Fruit fly (Drosophila melanogaster) whole organism, prepupa: ENCODE data around the gene pall.

Experiments used
- CG10631 ChIP-seq: fragments of 200-800 bp; sonication (Bioruptor generic); optimal IDR thresholded peaks from 2 replicates; lab custom pipeline; 2016; ENCODE audit warnings: missing biosample characterization, missing genetic modification characterization
- CG10669 ChIP-seq: fragments of 200-800 bp; sonication (Bioruptor generic); optimal IDR thresholded peaks from 3 replicates; lab custom pipeline; 2018; ENCODE audit warnings: missing biosample characterization, mild to moderate bottlenecking, missing genetic modification characterization, moderate library complexity
- CG11762 ChIP-seq: fragments of 200-800 bp; sonication (Bioruptor generic); optimal IDR thresholded peaks from 3 replicates; lab custom pipeline; 2016; ENCODE audit warnings: missing biosample characterization, missing genetic modification characterization; ENCODE audit not compliant: insufficient read depth
- CG11902 ChIP-seq: fragments of 200-800 bp; sonication (Bioruptor generic); optimal IDR thresholded peaks from 3 replicates; lab custom pipeline; 2016; ENCODE audit warnings: missing biosample characterization, missing genetic modification characterization
- CG1621 ChIP-seq: fragments of 200-800 bp; sonication (Bioruptor generic); optimal IDR thresholded peaks from 3 replicates; lab custom pipeline; 2018; ENCODE audit warnings: missing biosample characterization, mild to moderate bottlenecking, missing genetic modification characterization
- CG16779 ChIP-seq: fragments of 200-800 bp; sonication (Bioruptor generic); optimal IDR thresholded peaks from 3 replicates; lab custom pipeline; 2017; ENCODE audit warnings: missing biosample characterization, mild to moderate bottlenecking, missing genetic modification characterization
- CG32006 ChIP-seq: fragments of 200-800 bp; sonication (Bioruptor generic); optimal IDR thresholded peaks from 3 replicates; lab custom pipeline; 2017; ENCODE audit warnings: missing biosample characterization, mild to moderate bottlenecking, missing genetic modification characterization
- CG6163 ChIP-seq: fragments of 200-800 bp; sonication (Bioruptor generic); IDR thresholded peaks from 3 replicates; pipeline ENCODE4 v1.3.6; 2022; ENCODE audit warnings: missing biosample characterization, missing genetic modification characterization
- CG6276 ChIP-seq: fragments of 200-800 bp; sonication (Bioruptor generic); optimal IDR thresholded peaks from 2 replicates; lab custom pipeline; 2017; ENCODE audit warnings: missing biosample characterization, mild to moderate bottlenecking, missing genetic modification characterization
- CG6808 ChIP-seq: fragments of 200-800 bp; sonication (Bioruptor generic); optimal IDR thresholded peaks from 3 replicates; lab custom pipeline; 2017; ENCODE audit warnings: missing biosample characterization, missing genetic modification characterization, mild to moderate bottlenecking, moderate library complexity, missing genetic modification reagents
- CG6854 ChIP-seq: fragments of 200-800 bp; sonication (Bioruptor generic); optimal IDR thresholded peaks from 2 replicates; lab custom pipeline; 2017; ENCODE audit warnings: missing biosample characterization, mild to moderate bottlenecking, missing genetic modification characterization
- CG7368 ChIP-seq: fragments of 200-800 bp; sonication (Bioruptor generic); optimal IDR thresholded peaks from 3 replicates; lab custom pipeline; 2016; ENCODE audit warnings: missing biosample characterization, missing genetic modification characterization
- CG8119 ChIP-seq: fragments of 200-800 bp; sonication (Bioruptor generic); IDR thresholded peaks from 3 replicates; pipeline ENCODE4 v1.3.6; 2022; ENCODE audit warnings: missing biosample characterization, missing genetic modification characterization
- CG8319 ChIP-seq: fragments of 200-800 bp; sonication (Bioruptor generic); optimal IDR thresholded peaks from 3 replicates; lab custom pipeline; 2016; ENCODE audit warnings: missing biosample characterization, missing genetic modification characterization
- Eip75B ChIP-seq: fragments of 200-800 bp; sonication (Bioruptor generic); optimal IDR thresholded peaks from 3 replicates; lab custom pipeline; 2016; ENCODE audit warnings: missing biosample characterization, missing genetic modification characterization
- Eip78C ChIP-seq: fragments of 200-800 bp; sonication (Bioruptor generic); peaks from one replicate; lab custom pipeline; 2016; ENCODE audit warnings: missing biosample characterization, missing genetic modification characterization
- Ets21C ChIP-seq: fragments of 200-800 bp; sonication (Bioruptor generic); optimal IDR thresholded peaks from 3 replicates; lab custom pipeline; 2016; ENCODE audit warnings: missing biosample characterization, missing genetic modification characterization
- Ets96B ChIP-seq: fragments of 200-800 bp; optimal IDR thresholded peaks from 2 replicates; lab custom pipeline; 2019; ENCODE audit warnings: missing biosample characterization, mild to moderate bottlenecking, missing genetic modification characterization, moderate library complexity
- Gug ChIP-seq: fragments of 200-800 bp; sonication (Bioruptor generic); IDR thresholded peaks from 2 replicates; pipeline ENCODE4 v1.3.6; 2022; ENCODE audit warnings: missing biosample characterization, missing genetic modification characterization
- Hr4 ChIP-seq: fragments of 200-800 bp; sonication (Bioruptor generic); optimal IDR thresholded peaks from 3 replicates; lab custom pipeline; 2016; ENCODE audit warnings: missing biosample characterization, missing genetic modification characterization
- Lpt ChIP-seq: fragments of 200-800 bp; sonication (Bioruptor generic); optimal IDR thresholded peaks from 3 replicates; lab custom pipeline; 2016; ENCODE audit warnings: missing biosample characterization, missing genetic modification characterization
- Sox14 ChIP-seq: fragments of 200-800 bp; sonication (Bioruptor generic); optimal IDR thresholded peaks from 3 replicates; lab custom pipeline; 2016; ENCODE audit warnings: missing biosample characterization, missing genetic modification characterization
- acj6 ChIP-seq: fragments of 200-800 bp; sonication (Bioruptor generic); optimal IDR thresholded peaks from 3 replicates; lab custom pipeline; 2016; ENCODE audit warnings: missing biosample characterization, missing genetic modification characterization
- cyc ChIP-seq: fragments of 200-800 bp; sonication (Bioruptor generic); optimal IDR thresholded peaks from 3 replicates; lab custom pipeline; 2016; ENCODE audit warnings: missing biosample characterization, missing genetic modification characterization
- dsx ChIP-seq: fragments of 200-800 bp; optimal IDR thresholded peaks from 3 replicates; lab custom pipeline; 2019; ENCODE audit warnings: missing biosample characterization, mild to moderate bottlenecking, missing genetic modification characterization, moderate library complexity; ENCODE audit not compliant: poor library complexity, severe bottlenecking
- eg ChIP-seq: fragments of 200-800 bp; sonication (Bioruptor generic); IDR thresholded peaks from 3 replicates; pipeline ENCODE4 v1.3.6; 2022; ENCODE audit warnings: missing biosample characterization, missing genetic modification characterization
- esn ChIP-seq: fragments of 200-800 bp; sonication (Bioruptor generic); optimal IDR thresholded peaks from 2 replicates; lab custom pipeline; 2016; ENCODE audit warnings: missing biosample characterization, mild to moderate bottlenecking, missing genetic modification characterization, moderate library complexity
- fd85E ChIP-seq: fragments of 200-800 bp; sonication (Bioruptor generic); optimal IDR thresholded peaks from 3 replicates; lab custom pipeline; 2016; ENCODE audit warnings: missing biosample characterization, missing genetic modification characterization
- fkh ChIP-seq: fragments of 200-800 bp; sonication (Bioruptor generic); optimal IDR thresholded peaks from 3 replicates; lab custom pipeline; 2017; ENCODE audit warnings: missing biosample characterization, mild to moderate bottlenecking, missing genetic modification characterization, moderate library complexity
- net ChIP-seq: fragments of 200-800 bp; sonication (Bioruptor generic); optimal IDR thresholded peaks from 3 replicates; lab custom pipeline; 2016; ENCODE audit warnings: missing biosample characterization, missing genetic modification characterization
- spab ChIP-seq: fragments of 200-800 bp; sonication (Bioruptor generic); optimal IDR thresholded peaks from 2 replicates; lab custom pipeline; 2017; ENCODE audit warnings: missing biosample characterization, mild to moderate bottlenecking, missing genetic modification characterization, missing genetic modification reagents
- svp ChIP-seq: fragments of 200-800 bp; sonication (Bioruptor generic); peaks from one replicate; lab custom pipeline; 2016; ENCODE audit warnings: missing biosample characterization, missing genetic modification characterization
- topi ChIP-seq: fragments of 200-800 bp; sonication (Bioruptor generic); optimal IDR thresholded peaks from 3 replicates; lab custom pipeline; 2016; ENCODE audit warnings: missing biosample characterization, missing genetic modification characterization
- vri ChIP-seq: fragments of 200-800 bp; sonication (Bioruptor generic); optimal IDR thresholded peaks from 3 replicates; lab custom pipeline; 2016; ENCODE audit warnings: missing biosample characterization, mild to moderate bottlenecking, missing genetic modification characterization

Gene pall

dm6 chr3L:9504530-9504929 lies 16.9 kb upstream of the pall start:
- TF ChIP-seq vri (GFP tag; lab: Kevin White, UChicago): no peak
- no peak for TF ChIP-seq cyc (GFP tag; lab: Kevin White, UChicago)
- no peak for TF ChIP-seq Ets96B (tag; lab: Kevin White, UChicago)
- no peak for TF ChIP-seq CG11902 (GFP tag; lab: Kevin White, UChicago)
- no peak for TF ChIP-seq Ets21C (GFP tag; lab: Kevin White, UChicago)
- no peak for TF ChIP-seq Lpt (GFP tag; lab: Kevin White, UChicago)
- TF ChIP-seq esn: no peak
- TF ChIP-seq CG8319 (GFP tag; lab: Kevin White, UChicago): no peak
- no peak for TF ChIP-seq CG10631
- TF ChIP-seq CG11762 (GFP tag; lab: Kevin White, UChicago): no peak
- no peak for TF ChIP-seq fd85E (GFP tag; lab: Kevin White, UChicago)
- TF ChIP-seq acj6 (GFP tag; lab: Kevin White, UChicago): no peak
- no peak for TF ChIP-seq CG1621 (tag; lab: Kevin White, UChicago)
- no peak for TF ChIP-seq svp (GFP tag; lab: Kevin White, UChicago)

DNA sequence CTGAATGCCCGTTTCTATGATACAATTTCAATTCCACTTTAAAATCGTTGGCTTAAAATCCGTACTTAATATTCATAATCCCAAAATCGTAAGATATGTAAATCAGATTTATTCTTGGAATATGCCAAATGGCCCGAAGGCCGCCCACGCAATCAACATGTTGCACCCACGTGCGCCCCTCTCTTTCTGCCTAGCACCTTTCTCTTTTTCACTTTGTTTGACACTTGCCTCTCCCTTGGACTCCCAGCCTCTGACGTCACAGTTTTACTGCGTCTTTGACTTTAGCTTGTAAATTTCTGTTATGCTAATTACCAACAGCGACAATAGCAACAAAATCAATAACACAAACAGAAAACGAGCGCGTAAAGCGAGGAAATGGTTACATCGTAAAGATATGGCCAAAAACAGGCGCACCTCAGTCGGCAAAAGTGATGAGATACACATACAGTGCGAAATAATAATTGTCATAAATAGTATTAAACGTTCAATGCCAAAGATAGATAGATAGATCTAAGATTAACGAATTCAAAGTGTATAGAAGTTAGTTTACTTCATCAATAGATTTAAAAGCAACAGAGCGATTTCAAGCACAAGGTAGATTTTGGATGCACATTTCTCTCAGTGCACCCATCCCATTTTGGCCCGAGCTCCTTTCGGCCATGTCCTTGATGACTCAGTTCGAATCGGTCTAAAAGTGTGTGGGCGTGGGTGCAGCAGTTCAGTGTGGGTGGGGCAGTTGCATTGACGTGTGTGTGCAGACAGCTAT lies 16.1 kb upstream of the pall start:
- no peak for TF ChIP-seq CG32006 (GFP tag; lab: Kevin White, UChicago)
- TF ChIP-seq Sox14 (GFP tag; lab: Kevin White, UChicago): no peak
- TF ChIP-seq cyc (GFP tag; lab: Kevin White, UChicago): peak; percentile 26
- TF ChIP-seq CG6808: peak; percentile 13
- no peak for TF ChIP-seq CG6854 (GFP tag; lab: Kevin White, UChicago)
- TF ChIP-seq topi: peak; percentile 23
- TF ChIP-seq CG16779: no peak
- peak; percentile 59 for TF ChIP-seq svp (GFP tag; lab: Kevin White, UChicago)
- peak; percentile 46 for TF ChIP-seq Lpt (GFP tag; lab: Kevin White, UChicago)
- peak; percentile 87 for TF ChIP-seq Eip78C (GFP tag; lab: Kevin White, UChicago)
- peak; percentile 23 for TF ChIP-seq spab (GFP tag; lab: Kevin White, UChicago)
- peak; percentile 23 for TF ChIP-seq CG6276 (GFP tag; lab: Kevin White, UChicago)
- peak; percentile 6 for TF ChIP-seq CG7368
- TF ChIP-seq CG11902 (GFP tag; lab: Kevin White, UChicago): no peak
- TF ChIP-seq Hr4 (GFP tag; lab: Kevin White, UChicago): peak; percentile 35
- TF ChIP-seq eg (GFP tag; lab: Robert Waterston, UW): 0 out of 3 replicates have a peak, but pooled peaks have one; percentile 39
- TF ChIP-seq CG10669 (GFP tag; lab: Kevin White, UChicago): peak; percentile 43
- TF ChIP-seq CG8119 (GFP tag; lab: Robert Waterston, UW): 0 out of 3 replicates have a peak, but pooled peaks have one; percentile 22
- peak; percentile 43 for TF ChIP-seq Ets96B (tag; lab: Kevin White, UChicago)
- TF ChIP-seq Eip75B (GFP tag; lab: Kevin White, UChicago): peak; percentile 4
- TF ChIP-seq fkh (GFP tag; lab: Kevin White, UChicago): peak; percentile 10
- TF ChIP-seq net (GFP tag; lab: Kevin White, UChicago): peak; percentile 23
- TF ChIP-seq Gug (GFP tag; lab: Robert Waterston, UW): 0 out of 2 replicates have a peak, but pooled peaks have one; percentile 49
- TF ChIP-seq dsx: peak; percentile 6
- TF ChIP-seq, all 60 proteins: peak for 19

DNA sequence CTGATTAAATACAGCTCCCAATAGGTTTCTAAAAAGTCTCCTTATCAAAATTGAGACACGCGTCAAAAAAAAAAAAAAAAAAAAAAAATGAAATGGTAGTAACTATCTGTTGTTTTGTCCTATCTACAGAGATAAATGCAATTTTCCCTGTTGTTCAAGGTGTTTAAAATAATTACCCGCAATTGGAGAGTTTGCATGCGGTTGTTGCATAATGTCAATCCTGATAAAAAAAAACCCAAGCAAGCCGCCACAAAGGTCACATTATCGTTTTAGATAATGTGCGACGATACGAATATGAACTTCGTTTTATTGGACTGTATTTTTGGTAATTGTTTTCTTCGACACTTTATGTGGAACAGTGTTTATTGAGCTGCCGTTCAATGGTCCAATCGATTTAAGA lies 15.3 kb upstream of the pall start:
- TF ChIP-seq CG6163 (GFP tag; lab: Robert Waterston, UW) (no peak), CG8119 (GFP tag; lab: Robert Waterston, UW) (no peak), net (GFP tag; lab: Kevin White, UChicago) (no peak), vri (GFP tag; lab: Kevin White, UChicago) (peak; percentile 39)

DNA sequence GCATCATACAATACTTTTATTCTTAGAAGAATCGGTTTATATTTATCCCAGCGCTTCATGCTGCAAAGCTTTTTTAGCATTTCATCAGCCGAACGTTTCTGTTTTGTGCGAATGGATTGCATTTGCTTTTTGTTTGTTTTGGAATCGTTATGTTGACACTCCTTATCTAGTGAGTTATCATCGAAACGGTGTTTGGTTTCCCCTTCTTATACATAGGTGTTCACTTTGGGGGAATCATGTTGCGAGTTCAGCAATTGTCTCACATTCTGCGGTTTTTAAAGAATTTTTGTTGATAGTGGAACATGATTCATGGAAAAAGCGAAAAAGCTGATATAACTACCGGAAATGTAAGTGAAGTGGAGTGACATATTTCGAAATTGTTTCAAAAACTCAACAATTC lies 14.7 kb upstream of the pall start:
- TF ChIP-seq fkh (GFP tag; lab: Kevin White, UChicago) (peak; percentile 39), CG10669 (GFP tag; lab: Kevin White, UChicago) (no peak)
